Worm (Caenorhabditis elegans) whole organism, L4/young adult: ENCODE measurements around the gene W01C8.1.

Source experiments
- W03F9.2 ChIP-seq: fragments of 150-350 bp; optimal IDR thresholded peaks from 2 replicates; lab custom pipeline; 2014; ENCODE audit warnings: missing biosample characterization, missing genetic modification characterization
- dao-5 ChIP-seq: sonication (generic microtip); optimal IDR thresholded peaks from 2 replicates; lab custom pipeline; 2016; ENCODE audit warnings: missing genotype, missing genetic modification characterization, moderate library complexity, missing compliant biosample characterization
- him-1 ChIP-seq: sonication (generic microtip); optimal IDR thresholded peaks from 2 replicates; lab custom pipeline; 2016; ENCODE audit warnings: missing genotype, missing genetic modification reagents, missing genetic modification characterization, missing compliant biosample characterization

Gene W01C8.1

DNA sequence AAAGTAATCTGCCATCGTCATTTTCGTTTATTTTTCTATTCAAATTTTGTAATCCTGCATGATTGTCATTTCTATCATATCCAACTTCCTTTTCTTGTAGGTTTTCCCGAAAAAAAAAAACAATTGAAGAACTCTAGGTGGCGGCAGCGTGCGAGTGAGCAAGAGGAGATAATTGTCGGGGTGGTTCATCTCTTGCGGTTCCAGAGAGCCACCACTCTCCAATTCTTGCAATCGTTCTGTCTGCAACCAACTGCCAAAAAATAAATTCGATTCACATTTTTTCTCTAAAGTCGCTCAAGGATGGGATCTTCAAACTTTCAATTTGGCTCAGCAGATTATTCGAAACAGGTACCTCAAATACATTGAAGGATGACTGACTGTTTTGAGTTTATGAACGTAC is at the start of gene W01C8.1:
Gene W01C8.1 (plus strand): TSS at position 301 of the 400 bp plus-strand sequence.
- no peak for TF ChIP-seq W03F9.2
- no peak for TF ChIP-seq him-1
- TF ChIP-seq dao-5 (tag; lab: Kevin White, UChicago), result no peak

DNA sequence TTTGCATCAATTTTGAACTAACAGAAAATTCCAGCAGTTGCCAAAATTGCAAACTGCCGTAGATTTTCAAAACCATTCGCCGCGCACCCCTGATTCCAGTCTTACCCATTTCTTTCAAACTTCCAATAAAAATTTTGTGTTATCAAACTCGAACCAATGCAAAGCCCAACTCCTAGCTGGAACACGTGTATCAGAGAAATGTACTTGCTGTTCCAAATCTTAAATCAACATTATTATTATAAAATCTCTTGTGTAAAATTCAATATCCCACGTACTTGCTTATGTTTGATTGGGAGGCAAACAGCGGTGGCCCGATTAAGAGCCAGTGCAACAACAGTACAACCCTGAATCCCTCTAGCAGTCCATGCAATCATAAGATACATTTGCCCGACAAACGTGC is 48.1 kb upstream of the W01C8.1 start:
- TF ChIP-seq W03F9.2 (no peak), dao-5 (tag; lab: Kevin White, UChicago) (no peak), him-1 (no peak)

DNA sequence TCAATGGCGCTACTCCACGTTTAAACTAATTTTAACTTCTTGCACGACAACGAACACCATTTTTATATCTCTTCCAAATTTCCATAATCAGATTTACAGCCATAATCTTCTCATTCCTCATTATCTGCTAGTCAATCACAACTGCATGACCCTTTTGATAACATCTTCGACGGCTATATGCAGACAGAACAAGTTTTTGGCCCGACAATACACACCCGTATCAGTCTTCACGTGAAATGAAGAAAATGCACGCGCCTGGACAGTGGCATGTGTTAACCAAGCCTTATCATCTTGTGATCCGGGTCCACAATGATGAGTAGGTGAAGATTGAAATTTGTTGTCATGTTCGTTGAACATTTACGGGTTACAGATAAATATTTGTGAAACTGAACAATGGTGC is 46.6 kb upstream of the W01C8.1 start:
- TF ChIP-seq dao-5 (tag; lab: Kevin White, UChicago) (no peak), W03F9.2 (no peak), him-1 (no peak)

DNA sequence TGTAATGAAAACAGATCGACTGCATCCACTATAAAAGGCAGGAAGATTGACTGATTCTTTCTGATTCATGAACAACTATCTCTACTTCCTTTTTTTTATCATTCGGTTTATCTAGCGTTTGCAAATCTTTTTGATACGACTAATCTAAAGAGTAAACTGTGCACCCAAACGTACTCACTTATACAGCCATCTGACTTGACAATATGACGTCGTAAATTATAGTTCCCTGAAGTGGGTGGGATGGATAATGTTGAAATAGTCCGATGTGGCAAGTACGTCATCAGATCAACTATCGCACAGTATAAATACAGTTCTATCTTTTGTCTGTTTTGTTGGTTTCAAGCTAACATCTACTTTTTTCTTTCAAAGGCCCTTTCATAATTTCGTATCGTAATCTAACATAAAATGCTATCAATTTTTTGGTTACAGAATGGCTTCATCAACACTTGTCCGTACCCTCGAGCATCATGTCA is 45.2 kb upstream of the W01C8.1 start, which contains the start of gene T22B7.3:
Gene T22B7.3 (plus strand): TSS at position 423 of the 473 bp plus-strand sequence.
- TF ChIP-seq him-1, result no peak
- no peak for TF ChIP-seq dao-5 (tag; lab: Kevin White, UChicago)
- TF ChIP-seq W03F9.2, result no peak

DNA sequence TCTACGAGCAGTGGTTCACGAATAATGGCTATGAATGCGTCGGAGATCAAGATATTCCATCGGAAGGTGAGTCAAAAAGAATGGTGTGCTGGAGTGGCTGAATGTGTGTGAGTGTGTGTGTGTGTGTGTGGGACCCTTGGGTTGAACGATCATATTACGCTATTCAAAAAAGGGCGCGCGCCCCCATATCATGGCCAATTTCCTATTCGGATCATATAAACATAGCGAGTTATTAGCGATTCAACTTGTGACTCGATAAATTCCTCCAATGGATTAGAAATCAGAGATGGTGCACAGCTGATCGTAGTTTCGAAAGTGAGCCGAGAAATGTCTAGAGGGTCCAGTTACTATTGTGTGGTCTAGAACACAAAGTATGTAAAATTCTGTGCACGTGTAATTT is 44.3 kb upstream of the W01C8.1 start, which contains the start of gene srv-7:
Gene srv-7 (minus strand): TSS at position 101 of the 400 bp plus-strand sequence.
- TF ChIP-seq dao-5 (tag; lab: Kevin White, UChicago) (no peak), W03F9.2 (no peak), him-1 (no peak)

DNA sequence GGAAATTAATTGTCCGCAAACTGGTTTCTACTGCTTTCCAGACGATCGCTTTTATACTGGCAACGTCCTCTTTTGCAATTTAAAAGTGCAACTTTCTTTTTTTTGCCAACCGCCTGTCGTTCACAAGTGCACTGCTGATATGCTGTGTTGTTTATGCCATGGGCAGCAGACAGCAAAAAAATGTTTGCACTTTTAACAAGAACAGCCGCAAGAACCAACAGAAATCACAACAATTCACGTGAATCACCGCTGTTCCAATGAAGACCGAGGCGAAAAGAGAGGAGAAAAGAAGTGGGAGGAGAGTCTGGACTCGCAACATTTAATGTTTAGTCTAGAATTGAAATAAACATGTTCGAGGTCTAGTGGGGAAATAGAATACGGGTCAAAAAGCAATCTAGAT is 38.4 kb upstream of the W01C8.1 start, which contains the start of gene T22B7.7:
Gene T22B7.7 (minus strand): TSS at position 262 of the 400 bp plus-strand sequence.
- TF ChIP-seq dao-5 (tag; lab: Kevin White, UChicago) (no peak), him-1 (no peak), W03F9.2 (no peak)

DNA sequence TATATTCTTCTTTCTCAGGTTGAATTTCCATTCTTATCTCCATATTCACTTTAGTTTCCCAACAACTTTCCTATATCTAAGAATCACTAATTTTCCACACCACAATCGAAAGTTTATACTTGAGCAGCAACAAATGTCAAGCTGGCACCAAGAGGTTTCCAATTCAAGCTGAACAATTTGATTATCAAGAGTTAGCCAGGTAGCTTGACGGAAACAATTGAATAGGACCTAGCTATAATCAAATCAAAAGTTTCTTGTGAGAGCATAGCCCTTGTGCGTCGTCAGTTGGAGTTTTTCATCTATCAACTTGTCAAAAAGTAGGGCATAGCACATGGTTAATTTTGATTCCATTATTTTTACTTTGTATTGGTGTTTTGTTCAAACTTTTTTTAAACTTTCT is 36.6 kb upstream of the W01C8.1 start:
- TF ChIP-seq W03F9.2 (no peak), him-1 (no peak), dao-5 (tag; lab: Kevin White, UChicago) (no peak)

DNA sequence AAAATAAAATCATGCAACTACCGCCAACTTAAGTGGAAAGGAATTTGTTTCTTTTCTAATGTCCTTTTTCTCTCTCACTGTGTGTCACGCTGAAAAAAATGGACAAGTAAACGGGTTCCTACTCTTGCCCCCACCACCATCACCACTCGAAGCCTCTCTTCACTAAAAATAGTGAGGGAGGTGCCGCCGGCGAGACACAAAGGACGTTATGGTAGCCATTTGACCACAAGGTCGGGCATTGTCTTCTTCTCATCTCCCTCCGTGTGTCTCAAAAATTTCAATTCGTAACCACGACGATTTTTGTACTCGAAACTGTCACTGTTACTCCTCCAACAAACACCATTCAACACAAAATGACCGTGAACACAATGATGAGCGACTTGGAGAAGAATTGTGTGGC is 32.6 kb upstream of the W01C8.1 start, which contains the start of gene T22B7.22:
Gene T22B7.22 (plus strand): TSS at position 354 of the 400 bp plus-strand sequence.
- TF ChIP-seq him-1 (no peak), dao-5 (tag; lab: Kevin White, UChicago) (no peak), W03F9.2 (no peak)

DNA sequence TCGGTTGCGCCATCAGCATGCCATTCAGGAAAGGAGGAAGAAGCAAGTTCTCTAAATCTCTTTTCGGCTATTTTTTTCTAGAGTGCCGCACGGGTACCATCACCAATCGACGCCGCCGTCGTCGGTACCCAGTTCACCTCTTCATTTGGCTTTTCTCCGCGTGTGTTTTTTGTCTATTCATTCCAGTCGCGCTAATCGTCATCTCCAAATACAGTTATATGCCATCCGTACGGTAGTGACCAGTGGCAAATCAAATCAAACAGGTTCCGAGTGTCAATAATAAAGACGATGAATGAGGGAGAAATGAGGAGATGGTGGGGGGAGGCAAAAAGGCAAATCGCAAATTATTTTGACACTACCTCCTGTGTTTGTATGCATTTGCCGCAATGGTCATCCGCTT is 31.0 kb upstream of the W01C8.1 start:
- no peak for TF ChIP-seq him-1

DNA sequence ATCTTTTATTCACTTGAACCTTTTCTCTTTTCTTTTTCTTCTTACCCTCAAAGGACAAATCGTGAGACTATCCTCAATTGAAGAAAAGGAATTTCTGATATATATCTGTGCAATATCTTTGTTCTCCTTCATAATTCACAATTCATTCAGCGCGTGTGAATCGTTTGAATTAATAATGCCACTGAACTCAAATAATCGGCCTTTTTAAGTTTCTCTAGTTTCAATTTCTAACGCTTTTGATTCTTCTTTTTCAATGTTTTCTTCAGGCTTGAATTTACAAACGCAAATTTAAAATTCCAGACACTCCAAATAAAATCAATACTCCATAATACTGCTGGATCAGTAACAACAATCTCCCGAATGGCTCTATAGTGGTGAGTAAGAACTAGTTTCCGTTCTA is 28.7 kb upstream of the W01C8.1 start, which contains the start of gene egl-13:
Gene egl-13 (plus strand): TSS at position 301 of the 400 bp plus-strand sequence.
- TF ChIP-seq dao-5 (tag; lab: Kevin White, UChicago) (no peak), him-1 (no peak), W03F9.2 (no peak)

DNA sequence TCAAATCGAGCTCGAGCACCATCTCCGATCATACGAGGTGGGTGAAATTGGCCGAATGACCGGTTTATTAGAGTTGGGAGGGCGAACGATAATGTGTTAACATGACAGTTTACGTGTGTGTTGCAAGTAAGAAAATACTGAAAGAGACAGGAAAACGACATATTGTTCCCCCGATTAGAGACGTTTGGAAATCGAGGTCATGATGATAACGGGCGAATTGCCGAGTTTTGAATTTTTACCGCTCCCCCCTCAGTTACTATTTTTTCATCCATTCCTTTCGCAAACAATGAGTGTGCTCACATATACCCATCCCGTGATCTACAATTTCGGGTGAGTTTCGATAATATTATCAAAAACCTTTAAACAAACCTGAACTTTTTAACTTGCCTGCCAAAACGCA is 22.5 kb upstream of the W01C8.1 start:
- TF ChIP-seq dao-5 (tag; lab: Kevin White, UChicago), result no peak
- no peak for TF ChIP-seq W03F9.2
- TF ChIP-seq him-1, result no peak

DNA sequence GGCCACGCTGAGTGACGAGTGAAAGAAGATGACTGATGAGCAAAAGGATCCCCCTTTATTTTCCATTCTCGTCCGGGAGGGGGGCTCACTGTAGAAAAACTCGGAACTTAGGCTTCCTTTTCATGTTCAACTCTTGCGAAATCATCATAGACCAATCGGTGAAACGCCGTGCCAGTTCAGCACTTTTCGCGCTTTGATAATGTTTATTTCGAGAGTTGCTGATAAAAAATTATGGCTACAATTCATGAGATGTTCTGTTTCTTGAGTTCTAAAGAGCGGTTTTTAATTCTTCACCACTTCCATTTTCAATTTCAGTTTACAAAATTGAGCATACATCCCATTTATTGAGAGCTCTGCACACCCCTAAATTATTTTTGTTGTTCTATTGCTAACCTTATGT is 21.4 kb upstream of the W01C8.1 start:
- TF ChIP-seq W03F9.2, result no peak
- no peak for TF ChIP-seq him-1
- no peak for TF ChIP-seq dao-5 (tag; lab: Kevin White, UChicago)

DNA sequence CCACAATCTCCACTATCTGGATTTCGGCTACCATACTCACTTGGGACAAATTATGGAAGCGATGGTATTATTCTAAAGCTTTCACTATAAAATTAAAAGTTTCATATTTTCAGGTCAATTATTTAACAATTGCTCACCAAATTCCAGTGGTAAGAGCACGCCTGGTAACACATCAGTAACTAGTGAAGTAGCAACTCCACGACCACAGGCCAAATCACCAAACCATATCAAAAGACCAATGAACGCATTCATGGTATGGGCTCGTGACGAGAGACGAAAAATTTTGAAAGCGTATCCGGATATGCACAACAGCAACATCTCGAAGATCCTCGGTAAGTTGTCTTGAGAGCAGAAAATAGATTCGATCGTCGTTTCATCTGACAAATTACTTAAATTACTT is 19.6 kb upstream of the W01C8.1 start:
- no peak for TF ChIP-seq dao-5 (tag; lab: Kevin White, UChicago)
- no peak for TF ChIP-seq W03F9.2
- no peak for TF ChIP-seq him-1

DNA sequence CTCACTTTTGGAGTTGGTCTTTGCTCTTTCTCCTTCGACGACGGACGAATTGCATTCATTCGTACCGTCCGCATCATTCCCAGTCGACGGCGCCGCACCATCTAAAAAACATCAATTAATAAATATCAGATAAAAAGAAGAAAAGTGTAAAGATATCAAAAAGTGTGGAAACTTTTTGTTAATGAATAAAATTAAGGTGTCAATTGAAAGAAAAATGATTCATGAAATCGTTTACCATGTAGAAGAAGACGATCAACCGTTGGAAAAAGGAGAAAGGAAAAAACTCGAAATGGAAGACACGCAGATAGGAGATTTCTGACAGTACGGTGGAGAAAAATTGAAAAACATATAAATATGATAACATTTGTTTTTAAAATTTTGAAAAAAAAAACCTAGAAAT is 12.1 kb upstream of the W01C8.1 start, which contains the start of gene set-19:
Gene set-19 (minus strand): TSS at position 101 of the 400 bp plus-strand sequence.
- TF ChIP-seq him-1, result no peak
- TF ChIP-seq dao-5 (tag; lab: Kevin White, UChicago), result no peak
- no peak for TF ChIP-seq W03F9.2

DNA sequence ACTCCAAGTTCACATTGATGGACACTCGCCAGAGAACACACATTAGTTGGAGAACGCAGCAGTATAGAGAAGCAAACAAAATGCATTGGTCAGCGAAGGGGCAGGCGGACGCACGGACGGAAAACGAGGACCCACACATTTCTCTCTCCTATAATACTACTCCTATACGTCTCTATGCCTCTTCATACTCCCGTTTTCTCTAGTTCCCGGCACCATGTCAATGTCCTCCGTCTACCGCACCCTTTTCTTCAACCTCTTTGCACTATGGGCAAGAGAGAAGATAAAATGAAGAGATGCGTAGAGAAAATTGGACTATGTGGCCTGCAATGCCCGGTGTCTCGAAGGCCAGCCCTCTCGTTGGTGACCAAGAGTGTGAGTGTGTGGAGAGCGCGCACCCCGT is 6.1 kb upstream of the W01C8.1 start, which contains the start of gene set-20:
Gene set-20 (minus strand): TSS at position 94 of the 400 bp plus-strand sequence.
- TF ChIP-seq W03F9.2 (no peak), him-1 (no peak), dao-5 (tag; lab: Kevin White, UChicago) (no peak)

DNA sequence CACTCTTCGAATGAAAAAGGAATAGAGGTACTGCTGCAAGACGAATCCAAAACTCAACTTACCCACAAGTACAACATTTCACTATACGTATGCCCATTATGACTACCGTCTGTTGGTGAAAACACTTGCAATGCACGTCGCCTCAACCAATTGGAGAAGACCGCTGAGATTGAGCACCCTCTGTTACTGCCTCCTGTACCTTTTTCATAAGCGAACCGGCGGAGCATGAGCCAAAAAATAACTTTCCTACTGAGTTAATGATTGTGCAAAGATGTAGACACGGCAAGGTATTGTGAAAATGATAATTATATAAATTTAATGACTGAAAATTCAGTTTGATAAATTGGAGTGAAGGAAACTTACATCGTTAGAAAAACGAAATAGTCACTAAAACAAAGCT is 3.1 kb upstream of the W01C8.1 start:
- TF ChIP-seq W03F9.2 (no peak), dao-5 (tag; lab: Kevin White, UChicago) (no peak), him-1 (no peak)
